Fruit fly (Drosophila melanogaster) whole organism, embryonic: ENCODE results near the gene bark.

Source experiments
- Bgb ChIP-seq: fragments of 200-800 bp; sonication (Bioruptor generic); IDR thresholded peaks from 2 replicates; pipeline ENCODE4 v1.3.6; 2022; ENCODE audit warnings: missing biosample characterization, missing genetic modification characterization; ENCODE audit not compliant: partially characterized antibody
- CG10147 ChIP-seq: fragments of 200-800 bp; sonication (Bioruptor generic); optimal IDR thresholded peaks from 2 replicates; lab custom pipeline; 2019; ENCODE audit warnings: missing biosample characterization, mild to moderate bottlenecking, missing genetic modification characterization, moderate library complexity
- CG10267 ChIP-seq: fragments of 200-800 bp; sonication (Bioruptor generic); optimal IDR thresholded peaks from 2 replicates; lab custom pipeline; 2018; ENCODE audit warnings: missing biosample characterization, mild to moderate bottlenecking, missing genetic modification characterization, moderate library complexity
- CG11085 ChIP-seq: fragments of 200-800 bp; sonication (Bioruptor generic); IDR thresholded peaks from 2 replicates; pipeline ENCODE4 v1.3.6; 2022; ENCODE audit warnings: missing biosample characterization, missing genetic modification characterization
- CG13123 ChIP-seq: fragments of 200-800 bp; sonication (Bioruptor generic); optimal IDR thresholded peaks from 2 replicates; lab custom pipeline; 2016; ENCODE audit warnings: missing biosample characterization, missing genetic modification characterization
- CG13287 ChIP-seq: fragments of 200-800 bp; sonication (Bioruptor generic); IDR thresholded peaks from 2 replicates; pipeline ENCODE4 v1.3.6; 2022; ENCODE audit warnings: missing biosample characterization, missing genetic modification characterization; ENCODE audit not compliant: partially characterized antibody
- CG14965 ChIP-seq: fragments of 200-800 bp; sonication (Bioruptor generic); optimal IDR thresholded peaks from 2 replicates; lab custom pipeline; 2016; ENCODE audit warnings: missing biosample characterization, missing genetic modification characterization, borderline replicate concordance
- CG15011 ChIP-seq: fragments of 200-800 bp; sonication (Bioruptor generic); optimal IDR thresholded peaks from 3 replicates; lab custom pipeline; 2018; ENCODE audit warnings: missing biosample characterization, mild to moderate bottlenecking, missing genetic modification characterization
- CG15073 ChIP-seq: fragments of 200-800 bp; sonication (Bioruptor generic); optimal IDR thresholded peaks from 2 replicates; lab custom pipeline; 2016; ENCODE audit warnings: missing biosample characterization, missing genetic modification characterization
- CG17186 ChIP-seq: fragments of 200-800 bp; sonication (Bioruptor generic); optimal IDR thresholded peaks from 3 replicates; lab custom pipeline; 2017; ENCODE audit warnings: missing biosample characterization, missing genetic modification reagents, missing genetic modification characterization
- CG18011 ChIP-seq: fragments of 200-800 bp; sonication (Bioruptor generic); optimal IDR thresholded peaks from 2 replicates; lab custom pipeline; 2017; ENCODE audit warnings: missing biosample characterization, missing genetic modification characterization, mild to moderate bottlenecking, moderate library complexity, missing genotype
- CG2202 ChIP-seq: fragments of 200-800 bp; sonication (Bioruptor generic); optimal IDR thresholded peaks from 2 replicates; lab custom pipeline; 2018; ENCODE audit warnings: missing biosample characterization, mild to moderate bottlenecking, missing genetic modification characterization
- CG30403 ChIP-seq: fragments of 200-800 bp; sonication (Bioruptor generic); optimal IDR thresholded peaks from 3 replicates; lab custom pipeline; 2016; ENCODE audit warnings: missing biosample characterization, missing genetic modification characterization
- CG6175 ChIP-seq: fragments of 200-800 bp; sonication (Bioruptor generic); IDR thresholded peaks from 3 replicates; pipeline ENCODE4 v1.3.6; 2022; ENCODE audit warnings: missing biosample characterization, missing genetic modification characterization
- CG6854 ChIP-seq: fragments of 200-800 bp; sonication (Bioruptor generic); optimal IDR thresholded peaks from 3 replicates; lab custom pipeline; 2017; ENCODE audit warnings: missing biosample characterization, mild to moderate bottlenecking, missing genetic modification characterization
- CG7987 ChIP-seq: fragments of 200-800 bp; sonication (Bioruptor generic); optimal IDR thresholded peaks from 2 replicates; lab custom pipeline; 2018; ENCODE audit warnings: missing biosample characterization, mild to moderate bottlenecking, missing genetic modification characterization, moderate library complexity
- D ChIP-seq, 2 experiments: fragments of 200-800 bp in 1 of 2; fragments of >200 bp in 1 of 2; sonication (Bioruptor generic) in 1 of 2; optimal IDR thresholded peaks; 2 replicates in 1 of 2; 3 replicates in 1 of 2; lab custom pipeline; 2017; ENCODE audit warnings: mild to moderate bottlenecking in 1 of 2, missing biosample characterization in 1 of 2, missing genetic modification characterization in 1 of 2, missing genetic modification reagents in 1 of 2
- D19A ChIP-seq: fragments of 200-800 bp; optimal IDR thresholded peaks from 3 replicates; lab custom pipeline; 2019; ENCODE audit warnings: missing biosample characterization, mild to moderate bottlenecking, missing genetic modification characterization, moderate library complexity
- Med ChIP-seq: fragments of 200-800 bp; sonication (Bioruptor generic); peaks from one replicate; lab custom pipeline; 2016; ENCODE audit warnings: missing biosample characterization, missing genetic modification characterization, mild to moderate bottlenecking, inconsistent platforms, moderate library complexity
- Sox100B ChIP-seq: fragments of 200-800 bp; sonication (Bioruptor generic); optimal IDR thresholded peaks from 3 replicates; lab custom pipeline; 2018; ENCODE audit warnings: missing biosample characterization, mild to moderate bottlenecking, missing genetic modification characterization
- Spps ChIP-seq: fragments of 200-800 bp; sonication (Bioruptor generic); optimal IDR thresholded peaks from 2 replicates; lab custom pipeline; 2018; ENCODE audit warnings: missing biosample characterization, mild to moderate bottlenecking, missing genetic modification characterization
- Xbp1 ChIP-seq: fragments of 200-800 bp; sonication (Bioruptor generic); optimal IDR thresholded peaks from 3 replicates; lab custom pipeline; 2016; ENCODE audit warnings: missing biosample characterization, mild to moderate bottlenecking, missing genetic modification characterization
- ac ChIP-seq: fragments of 200-800 bp; sonication (Bioruptor generic); optimal IDR thresholded peaks from 3 replicates; lab custom pipeline; 2017; ENCODE audit warnings: missing biosample characterization, mild to moderate bottlenecking, missing genetic modification characterization
- ase ChIP-seq: fragments of 200-800 bp; sonication (Bioruptor generic); IDR thresholded peaks from 3 replicates; pipeline ENCODE4 v1.3.6; 2022; ENCODE audit warnings: missing biosample characterization, missing genetic modification characterization
- bowl ChIP-seq: fragments of 200-800 bp; sonication (Bioruptor generic); IDR thresholded peaks from 2 replicates; pipeline ENCODE4 v1.3.6; 2022; ENCODE audit warnings: missing biosample characterization, missing genetic modification characterization
- btn ChIP-seq: fragments of 200-800 bp; sonication (Bioruptor generic); optimal IDR thresholded peaks from 2 replicates; lab custom pipeline; 2016; ENCODE audit warnings: missing biosample characterization, missing genetic modification characterization
- cg ChIP-seq: fragments of 200-800 bp; sonication (Bioruptor generic); optimal IDR thresholded peaks from 3 replicates; lab custom pipeline; 2019; ENCODE audit warnings: missing biosample characterization, mild to moderate bottlenecking, missing genetic modification characterization, moderate library complexity
- dan ChIP-seq: fragments of 200-800 bp; sonication (Bioruptor generic); IDR thresholded peaks from 2 replicates; pipeline ENCODE4 v1.3.6; 2022; ENCODE audit warnings: missing biosample characterization, missing genetic modification characterization
- insv ChIP-seq, 2 experiments: fragments of 200-800 bp; sonication (Bioruptor generic); optimal IDR thresholded peaks; 3 replicates each; lab custom pipeline; 2016 to 2018; ENCODE audit warnings: missing biosample characterization in 2 of 2, missing genetic modification characterization in 2 of 2
- inv ChIP-seq: fragments of 200-800 bp; sonication (Bioruptor generic); IDR thresholded peaks from 2 replicates; pipeline ENCODE4 v1.3.6; 2022; ENCODE audit warnings: missing biosample characterization, missing genetic modification characterization; ENCODE audit not compliant: partially characterized antibody
- jigr1 ChIP-seq: fragments of 200-800 bp; sonication (Bioruptor generic); IDR thresholded peaks from 3 replicates; pipeline ENCODE4 v1.3.6; 2022; ENCODE audit warnings: missing biosample characterization, missing genetic modification characterization
- kay ChIP-seq: fragments of 200-800 bp; sonication (Bioruptor generic); optimal IDR thresholded peaks from 2 replicates; lab custom pipeline; 2016; ENCODE audit warnings: missing biosample characterization, missing genetic modification characterization
- klu ChIP-seq: fragments of 200-800 bp; sonication (Bioruptor generic); IDR thresholded peaks from 2 replicates; pipeline ENCODE4 v1.3.6; 2022; ENCODE audit warnings: missing biosample characterization, missing genetic modification characterization
- lab ChIP-seq: fragments of 200-800 bp; sonication (Bioruptor generic); optimal IDR thresholded peaks from 3 replicates; lab custom pipeline; 2017; ENCODE audit warnings: missing biosample characterization, missing genetic modification characterization, mild to moderate bottlenecking, moderate library complexity, missing genetic modification reagents
- lilli ChIP-seq: fragments of 200-800 bp; sonication (Bioruptor generic); optimal IDR thresholded peaks from 3 replicates; lab custom pipeline; 2016; ENCODE audit warnings: missing biosample characterization, missing genetic modification characterization
- mam ChIP-seq: fragments of 200-800 bp; sonication (Bioruptor generic); optimal IDR thresholded peaks from 3 replicates; lab custom pipeline; 2016; ENCODE audit warnings: missing biosample characterization, missing genetic modification characterization
- nerfin-1 ChIP-seq: fragments of 200-800 bp; sonication (Bioruptor generic); optimal IDR thresholded peaks from 3 replicates; lab custom pipeline; 2019; ENCODE audit warnings: missing biosample characterization, mild to moderate bottlenecking, missing genetic modification characterization, moderate library complexity
- nmo ChIP-seq: fragments of 200-800 bp; sonication (Bioruptor generic); optimal IDR thresholded peaks from 2 replicates; lab custom pipeline; 2018; ENCODE audit warnings: missing biosample characterization, mild to moderate bottlenecking, missing genetic modification characterization, moderate library complexity
- rib ChIP-seq: fragments of 200-800 bp; sonication (Bioruptor generic); IDR thresholded peaks from 2 replicates; pipeline ENCODE4 v1.3.6; 2022; ENCODE audit warnings: missing biosample characterization, missing genetic modification characterization
- scrt ChIP-seq: fragments of 200-800 bp; sonication (Bioruptor generic); optimal IDR thresholded peaks from 2 replicates; lab custom pipeline; 2018; ENCODE audit warnings: missing biosample characterization, mild to moderate bottlenecking, missing genetic modification characterization, moderate library complexity
- seq ChIP-seq: fragments of 200-800 bp; sonication (Bioruptor generic); IDR thresholded peaks from 2 replicates; pipeline ENCODE4 v1.3.6; 2022; ENCODE audit warnings: missing biosample characterization, missing genetic modification characterization
- shn ChIP-seq: fragments of 200-800 bp; sonication (Bioruptor generic); optimal IDR thresholded peaks from 3 replicates; lab custom pipeline; 2016; ENCODE audit warnings: missing biosample characterization, missing genetic modification characterization
- slbo ChIP-seq: fragments of 200-800 bp; sonication (Bioruptor generic); IDR thresholded peaks from 2 replicates; pipeline ENCODE4 v1.3.6; 2022; ENCODE audit warnings: missing biosample characterization, missing genetic modification characterization
- sug ChIP-seq: fragments of 200-800 bp; optimal IDR thresholded peaks from 2 replicates; lab custom pipeline; 2019; ENCODE audit warnings: missing biosample characterization, mild to moderate bottlenecking, missing genetic modification characterization, moderate library complexity
- ttk ChIP-seq: fragments of 200-800 bp; sonication (Bioruptor generic); IDR thresholded peaks from 2 replicates; pipeline ENCODE4 v2.1.2; 2022; ENCODE audit warnings: missing biosample characterization, missing genetic modification characterization
- tx ChIP-seq: fragments of 200-800 bp; sonication (Bioruptor generic); optimal IDR thresholded peaks from 2 replicates; lab custom pipeline; 2016; ENCODE audit warnings: missing biosample characterization, missing genetic modification characterization
- unc-4 ChIP-seq: fragments of 200-800 bp; sonication (Bioruptor generic); IDR thresholded peaks from 2 replicates; pipeline ENCODE4 v1.3.6; 2022; ENCODE audit warnings: missing biosample characterization, missing genetic modification characterization; ENCODE audit not compliant: partially characterized antibody
- zen ChIP-seq: fragments of 200-800 bp; sonication (Bioruptor generic); optimal IDR thresholded peaks from 3 replicates; lab custom pipeline; 2018; ENCODE audit warnings: missing biosample characterization, mild to moderate bottlenecking, missing genetic modification characterization, moderate library complexity

The bark gene

DNA sequence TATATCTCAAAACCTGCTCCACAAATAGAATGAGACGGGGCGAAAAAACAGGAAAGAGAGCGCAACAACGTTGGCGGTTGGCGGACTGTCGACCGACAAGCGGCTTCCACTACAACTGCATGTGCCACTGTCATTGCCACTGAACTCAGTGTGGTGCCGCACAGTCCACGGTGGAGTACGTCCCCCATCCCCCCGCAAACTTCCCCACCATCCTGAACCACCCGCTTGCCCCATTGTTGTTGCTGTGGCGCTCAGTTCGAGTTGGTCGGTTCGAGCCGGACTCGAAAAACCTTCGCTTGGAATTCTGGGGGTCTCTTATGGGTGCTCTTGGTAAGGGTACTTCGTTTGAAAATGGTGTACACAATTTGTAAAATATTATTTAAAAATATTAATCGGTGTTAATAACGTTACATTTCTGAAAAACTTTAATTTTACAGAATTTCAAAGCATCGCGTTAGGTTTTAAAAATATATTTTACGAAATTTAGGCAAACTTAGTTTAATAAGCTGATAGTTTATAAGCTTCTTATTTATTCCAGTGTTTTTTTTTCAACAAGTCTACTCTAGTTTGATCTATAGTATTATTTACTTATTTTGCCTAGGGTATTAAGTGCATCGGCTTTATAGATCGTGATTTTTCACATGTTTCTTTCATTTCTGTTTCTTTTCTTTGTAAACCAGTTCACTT, 13.9 kb upstream of the bark start (continued):
- TF ChIP-seq D (optimal IDR thresholded peaks at IDR 0.05; lab: Kevin White, UChicago) (no peak), D (GFP tag; optimal IDR thresholded peaks at IDR 0.05; lab: Kevin White, UChicago) (peak; percentile 49), Spps (tag; lab: Kevin White, UChicago) (peak; percentile 3), CG14965 (GFP tag; lab: Kevin White, UChicago) (no peak), jigr1 (no peak), dan (GFP tag; lab: Robert Waterston, UW) (no peak), unc-4 (GFP tag; lab: Robert Waterston, UW) (no peak), Xbp1 (GFP tag; lab: Kevin White, UChicago) (peak; percentile 44), Med (GFP tag; lab: Kevin White, UChicago) (peak; percentile 37), ase (GFP tag; lab: Robert Waterston, UW) (no peak), mam (GFP tag; lab: Kevin White, UChicago) (peak; percentile 7), D19A (tag; lab: Kevin White, UChicago) (peak; percentile 99), Bgb (peak; percentile 23; the same call in 1 of the 2 replicates), kay (GFP tag; lab: Kevin White, UChicago) (peak; percentile 12), cg (GFP tag; lab: Kevin White, UChicago) (peak; percentile 44), CG13123 (GFP tag; lab: Kevin White, UChicago) (no peak), CG10267 (tag; lab: Kevin White, UChicago) (peak; percentile 41), CG18011 (GFP tag; lab: Kevin White, UChicago) (no peak), CG30403 (GFP tag; lab: Kevin White, UChicago) (peak; percentile 63), CG6175 (GFP tag; lab: Robert Waterston, UW) (peak; percentile 99), inv (GFP tag; lab: Robert Waterston, UW) (no peak), shn (GFP tag; lab: Kevin White, UChicago) (no peak), bowl (GFP tag; lab: Robert Waterston, UW) (peak; percentile 71), CG17186 (GFP tag; lab: Kevin White, UChicago) (no peak), zen (tag; lab: Kevin White, UChicago) (no peak), rib (GFP tag; lab: Robert Waterston, UW) (peak; percentile 34; the same call in 1 of the 2 replicates), CG15011 (GFP tag; lab: Kevin White, UChicago) (peak; percentile 38), scrt (GFP tag; lab: Kevin White, UChicago) (peak; percentile 42), CG10147 (GFP tag; lab: Kevin White, UChicago) (peak; percentile 61), nerfin-1 (tag; lab: Kevin White, UChicago) (peak; percentile 49), btn (GFP tag; lab: Kevin White, UChicago) (no peak), CG6854 (GFP tag; lab: Kevin White, UChicago) (peak; percentile 11), CG13287 (no peak; the same call in 1 of the 2 replicates), tx (GFP tag; lab: Kevin White, UChicago) (no peak), CG15073 (GFP tag; lab: Kevin White, UChicago) (no peak), insv (GFP tag; optimal IDR thresholded peaks at IDR 0.05; lab: Kevin White, UChicago) (no peak), CG2202 (tag; lab: Kevin White, UChicago) (no peak), lab (GFP tag; lab: Kevin White, UChicago) (peak; percentile 52), CG11085 (no peak), nmo (peak; percentile 82), ac (GFP tag; lab: Kevin White, UChicago) (no peak), CG7987 (GFP tag; lab: Kevin White, UChicago) (no peak), slbo (0 out of 2 replicates have a peak, but pooled peaks have one; percentile 43), sug (tag; lab: Kevin White, UChicago) (peak; percentile 32), klu (0 out of 2 replicates have a peak, but pooled peaks have one; percentile 19), lilli (GFP tag; lab: Kevin White, UChicago) (peak; percentile 7), ttk (GFP tag; lab: Robert Waterston, UW) (peak; percentile 37; the same call in 1 of the 2 replicates), seq (GFP tag; lab: Robert Waterston, UW) (peak; percentile 24; the same call in 1 of the 2 replicates), Sox100B (GFP tag; lab: Kevin White, UChicago) (peak; percentile 45)
